Worm (Caenorhabditis elegans): ENCODE data around the gene ufd-1.

The ufd-1 gene

DNA sequence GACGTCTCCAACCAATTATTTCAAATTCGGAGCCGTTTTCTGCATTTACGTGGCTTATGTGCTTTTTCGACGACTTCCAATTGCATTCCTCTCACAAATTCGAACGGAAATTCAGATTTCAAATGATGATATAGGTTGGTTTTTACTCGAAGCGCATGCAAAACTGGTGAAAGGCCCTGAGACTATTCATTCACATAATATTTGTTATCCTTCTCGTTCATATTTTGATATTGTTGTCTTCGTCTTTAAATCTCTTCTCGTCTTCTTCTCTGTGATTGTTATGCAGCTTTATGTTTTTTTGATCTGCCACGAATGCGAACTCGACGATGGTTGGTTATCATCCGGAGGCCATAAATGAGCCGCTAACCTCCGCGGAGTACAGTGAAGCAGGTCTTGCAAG is 47.8 kb downstream of the ufd-1 start, which contains the start of gene hpo-12:
hpo-12 (plus strand) TSS at position 301 of the 400 bp plus-strand sequence.
- TF ChIP-seq D1046.2 (GFP tag; IDR thresholded peaks at IDR 0.05) (no peak), tra-1 (GFP tag; IDR thresholded peaks at IDR 0.05) (no peak), nhr-76 (tag; optimal IDR thresholded peaks at IDR 0.05) (no peak), ceh-20 (GFP tag; IDR thresholded peaks at IDR 0.05) (no peak), unc-62 (GFP tag; optimal IDR thresholded peaks at IDR 0.05 in 1 of 2) (peak in 1 of 2 experiments; percentile 44), unc-62 (tag; optimal IDR thresholded peaks at IDR 0.05) (no peak), F10B5.3 (tag; optimal IDR thresholded peaks at IDR 0.05) (no peak), F44E2.7 (GFP tag; IDR thresholded peaks at IDR 0.05) (no peak), lin-39 (tag; optimal IDR thresholded peaks at IDR 0.05) (no peak), lin-15B (tag; optimal IDR thresholded peaks at IDR 0.05) (no peak)

DNA sequence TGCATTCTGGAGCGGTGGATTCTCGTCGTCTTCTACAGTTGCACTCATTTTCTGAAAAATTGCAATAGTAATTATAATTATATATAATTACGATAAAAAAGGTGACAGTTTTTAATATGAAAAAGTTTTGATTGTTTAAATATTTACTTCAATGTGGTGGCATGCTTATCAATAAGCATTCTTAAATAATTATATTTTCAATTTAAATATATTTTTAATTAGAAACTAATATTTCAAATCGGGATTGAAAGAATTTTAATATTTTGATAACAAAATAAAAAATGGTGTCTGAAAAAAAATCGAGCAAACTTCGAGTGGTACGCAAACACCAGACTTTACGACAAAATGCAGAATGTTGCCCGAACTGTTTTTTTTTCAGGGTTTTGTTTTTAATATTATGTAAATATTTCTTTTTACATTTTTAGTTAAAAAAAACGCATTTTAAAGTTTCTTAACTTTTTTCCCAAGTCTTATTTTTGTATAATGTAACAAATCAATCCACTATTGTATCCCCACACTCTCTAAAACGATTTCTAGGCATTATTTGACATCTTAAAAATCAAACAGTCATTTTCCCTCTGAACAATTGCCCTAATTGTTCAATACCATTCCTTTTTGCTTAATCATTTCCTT is 48.4 kb downstream of the ufd-1 start, which contains the start of the genes C42C1.12 and C42C1.19:
C42C1.12 (minus strand) TSS at position 51 of the 633 bp plus-strand sequence.
C42C1.19 (plus strand) TSS at position 583 of the 633 bp plus-strand sequence.
- TF ChIP-seq jun-1 (tag; optimal IDR thresholded peaks at IDR 0.05), result no peak
- TF ChIP-seq aly-2 (tag; optimal IDR thresholded peaks at IDR 0.05), result no peak
- TF ChIP-seq dpl-1 (GFP tag; optimal IDR thresholded peaks at IDR 0.05), result peak; percentile 53
- TF ChIP-seq mes-2 (tag; optimal IDR thresholded peaks at IDR 0.05; ENCODE audit: poor library complexity, severe bottlenecking), result peak; percentile 45
- no peak for TF ChIP-seq skn-1 (tag; optimal IDR thresholded peaks at IDR 0.05)
- peak; percentile 73 for TF ChIP-seq ztf-7 (tag; optimal IDR thresholded peaks at IDR 0.05)
- peak in 1 of 2 experiments; percentile 73 for TF ChIP-seq lsy-2 (tag; optimal IDR thresholded peaks at IDR 0.05)
- TF ChIP-seq unc-130 (GFP tag; optimal IDR thresholded peaks at IDR 0.05), result no peak
- TF ChIP-seq daf-19 (GFP tag; conservative IDR thresholded peaks at IDR 0.05), result no peak
- TF ChIP-seq lin-13 (GFP tag; optimal IDR thresholded peaks at IDR 0.05), result no peak
- TF ChIP-seq F10B5.3 (tag; optimal IDR thresholded peaks at IDR 0.05), result no peak
- peak; percentile 7 for TF ChIP-seq dve-1 (tag; optimal IDR thresholded peaks at IDR 0.05; ENCODE audit: insufficient read depth)
- TF ChIP-seq nhr-111 (GFP tag; optimal IDR thresholded peaks at IDR 0.05), result no peak
- no peak for TF ChIP-seq daf-12 (tag; optimal IDR thresholded peaks at IDR 0.05)
- TF ChIP-seq unc-62 (GFP tag; optimal IDR thresholded peaks at IDR 0.05 in 1 of 2), result no peak
- no peak for TF ChIP-seq unc-62 (tag; optimal IDR thresholded peaks at IDR 0.05)
